Fruit fly (Drosophila melanogaster) whole organism: ENCODE measurements around the gene NK7.1.

ENCODE experiments used
- CG8478 ChIP-seq: fragments of >200 bp; optimal IDR thresholded peaks from 2 replicates; lab custom pipeline; 2018; ENCODE audit warnings: inconsistent platforms
- Dll ChIP-seq: fragments of >200 bp; optimal IDR thresholded peaks from 2 replicates; lab custom pipeline; 2017
- EcR ChIP-seq, 2 experiments: fragments of >200 bp; optimal IDR thresholded peaks; 2 replicates each; lab custom pipeline; 2017; ENCODE audit warnings: missing biosample characterization in 2 of 2, missing genetic modification characterization in 2 of 2, missing genetic modification reagents in 2 of 2
- pan ChIP-seq: fragments of >200 bp; optimal IDR thresholded peaks from 2 replicates; lab custom pipeline; 2017
- psq ChIP-seq: fragments of >200 bp; optimal IDR thresholded peaks from 2 replicates; lab custom pipeline; 2017
- usp ChIP-seq: fragments of >200 bp; optimal IDR thresholded peaks from 2 replicates; lab custom pipeline; 2017; ENCODE audit warnings: missing biosample characterization, missing genetic modification characterization, mixed read lengths

NK7.1 gene

dm6 chr3R:14371133-14371676, 1.5 kb downstream of the NK7.1 start:
- TF ChIP-seq psq (lab: Kevin White, UChicago): no peak
- no peak for TF ChIP-seq Dll (lab: Kevin White, UChicago)
- TF ChIP-seq pan (lab: Kevin White, UChicago): no peak
- TF ChIP-seq EcR (GFP tag; optimal IDR thresholded peaks at IDR 0.05; lab: Kevin White, UChicago): no peak
- TF ChIP-seq usp (GFP tag; lab: Kevin White, UChicago): no peak
- TF ChIP-seq CG8478 (lab: Kevin White, UChicago): no peak

- TF ChIP-seq CG8478 (lab: Kevin White, UChicago) (no peak), usp (GFP tag; lab: Kevin White, UChicago) (no peak), EcR (GFP tag; optimal IDR thresholded peaks at IDR 0.05; lab: Kevin White, UChicago) (no peak), psq (lab: Kevin White, UChicago) (no peak), Dll (lab: Kevin White, UChicago) (no peak), pan (lab: Kevin White, UChicago) (no peak)
These were observed 2.4 kb downstream of the NK7.1 start for dm6 chr3R:14370199-14370933.

- TF ChIP-seq EcR (GFP tag; optimal IDR thresholded peaks at IDR 0.05; lab: Kevin White, UChicago) (no peak), Dll (lab: Kevin White, UChicago) (peak; percentile 33)
These were observed 3.1 kb downstream of the NK7.1 start for dm6 chr3R:14369481-14370198.

- TF ChIP-seq psq (lab: Kevin White, UChicago) (no peak), EcR (GFP tag; optimal IDR thresholded peaks at IDR 0.05; lab: Kevin White, UChicago) (no peak), usp (GFP tag; lab: Kevin White, UChicago) (no peak), Dll (lab: Kevin White, UChicago) (no peak), pan (lab: Kevin White, UChicago) (no peak), CG8478 (lab: Kevin White, UChicago) (no peak)
These were observed 5.9 kb downstream of the NK7.1 start for dm6 chr3R:14366882-14367281.

- TF ChIP-seq CG8478 (lab: Kevin White, UChicago) (no peak), Dll (lab: Kevin White, UChicago) (no peak), usp (GFP tag; lab: Kevin White, UChicago) (no peak), psq (lab: Kevin White, UChicago) (no peak), pan (lab: Kevin White, UChicago) (no peak), EcR (GFP tag; optimal IDR thresholded peaks at IDR 0.05; lab: Kevin White, UChicago) (no peak)
These were observed 6.8 kb downstream of the NK7.1 start for dm6 chr3R:14365918-14366317.

dm6 chr3R:14364156-14364555, 8.6 kb downstream of the NK7.1 start:
- no peak for TF ChIP-seq usp (GFP tag; lab: Kevin White, UChicago)
- TF ChIP-seq CG8478 (lab: Kevin White, UChicago): no peak
- no peak for TF ChIP-seq pan (lab: Kevin White, UChicago)
- TF ChIP-seq psq (lab: Kevin White, UChicago): no peak
- TF ChIP-seq Dll (lab: Kevin White, UChicago): no peak

- TF ChIP-seq psq (lab: Kevin White, UChicago): no peak
- no peak for TF ChIP-seq CG8478 (lab: Kevin White, UChicago)
- TF ChIP-seq pan (lab: Kevin White, UChicago): no peak
- no peak for TF ChIP-seq EcR (GFP tag; optimal IDR thresholded peaks at IDR 0.05; lab: Kevin White, UChicago)
- TF ChIP-seq usp (GFP tag; lab: Kevin White, UChicago): no peak
- no peak for TF ChIP-seq Dll (lab: Kevin White, UChicago)
These were observed 9.6 kb downstream of the NK7.1 start for dm6 chr3R:14363172-14363571.

dm6 chr3R:14361741-14362232, 11.0 kb downstream of the NK7.1 start, which contains the start of gene Dnaaf5:
Gene Dnaaf5, minus strand, starts transcription at chr3R:14361786.
- TF ChIP-seq Dll (lab: Kevin White, UChicago) (no peak), CG8478 (lab: Kevin White, UChicago) (no peak), EcR (GFP tag; optimal IDR thresholded peaks at IDR 0.05; lab: Kevin White, UChicago) (no peak), pan (lab: Kevin White, UChicago) (no peak), psq (lab: Kevin White, UChicago) (no peak), usp (GFP tag; lab: Kevin White, UChicago) (no peak)

- TF ChIP-seq CG8478 (lab: Kevin White, UChicago) (no peak), EcR (GFP tag; optimal IDR thresholded peaks at IDR 0.05; lab: Kevin White, UChicago) (no peak), pan (lab: Kevin White, UChicago) (no peak), usp (GFP tag; lab: Kevin White, UChicago) (no peak), Dll (lab: Kevin White, UChicago) (no peak), psq (lab: Kevin White, UChicago) (no peak)
These were observed 15.3 kb downstream of the NK7.1 start for dm6 chr3R:14357405-14357804.

- no peak for TF ChIP-seq CG8478 (lab: Kevin White, UChicago)
- TF ChIP-seq EcR (GFP tag; optimal IDR thresholded peaks at IDR 0.05; lab: Kevin White, UChicago): no peak
These were observed 16.1 kb downstream of the NK7.1 start for dm6 chr3R:14356619-14357018.

dm6 chr3R:14354599-14354998, 18.2 kb downstream of the NK7.1 start:
- TF ChIP-seq usp (GFP tag; lab: Kevin White, UChicago) (no peak), pan (lab: Kevin White, UChicago) (no peak), Dll (lab: Kevin White, UChicago) (no peak), CG8478 (lab: Kevin White, UChicago) (no peak), psq (lab: Kevin White, UChicago) (no peak)
